Worm (Caenorhabditis elegans): ENCODE measurements around the gene paqr-1.

DNA sequence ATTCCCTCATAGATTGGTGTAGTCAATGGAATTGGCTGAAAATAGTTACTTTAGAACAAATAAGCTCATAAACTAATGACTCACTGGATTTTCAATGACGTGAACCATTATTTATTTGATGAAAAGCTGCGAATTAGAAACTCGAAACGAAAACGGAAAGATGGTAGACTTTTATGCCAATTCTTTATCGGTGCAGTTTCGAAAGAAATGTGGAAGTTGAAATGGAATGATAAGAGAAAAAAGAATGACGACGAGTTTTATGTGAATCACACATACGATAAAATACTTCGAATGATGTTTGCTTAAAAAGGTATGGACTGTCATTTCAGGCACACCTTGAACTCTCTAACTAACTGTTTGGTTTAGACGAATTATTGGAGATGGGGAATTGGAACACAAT lies 34.8 kb upstream of the paqr-1 start, which contains the start of the genes lec-11 and irld-7:
- TF ChIP-seq egl-27 (tag; optimal IDR thresholded peaks at IDR 0.05) (no peak), ztf-11 (tag; optimal IDR thresholded peaks at IDR 0.05) (no peak), pha-4 (tag; optimal IDR thresholded peaks at IDR 0.05) (no peak), fkh-10 (GFP tag; optimal IDR thresholded peaks at IDR 0.05) (no peak), ztf-4 (tag; optimal IDR thresholded peaks at IDR 0.05) (no peak), aly-2 (tag; optimal IDR thresholded peaks at IDR 0.05) (no peak), nfya-1 (tag; optimal IDR thresholded peaks at IDR 0.05; ENCODE audit: insufficient read depth) (no peak), nhr-23 (tag; optimal IDR thresholded peaks at IDR 0.05) (no peak), sea-2 (GFP tag; optimal IDR thresholded peaks at IDR 0.05) (no peak)
